Worm (Caenorhabditis elegans) whole organism, young adult: ENCODE measurements around the gene str-9.

Source experiments
- F10E7.11 ChIP-seq: sonication (generic microtip); optimal IDR thresholded peaks from 2 replicates; lab custom pipeline; 2017; ENCODE audit warnings: mild to moderate bottlenecking, missing genetic modification characterization, moderate library complexity, missing compliant biosample characterization
- F23B12.7 ChIP-seq: sonication (generic microtip); optimal IDR thresholded peaks from 2 replicates; lab custom pipeline; 2017; ENCODE audit warnings: missing genetic modification characterization, mild to moderate bottlenecking, missing compliant biosample characterization, antibody characterized with exemption, moderate library complexity; ENCODE audit not compliant: insufficient read depth
- F33H1.4 ChIP-seq: fragments of 200-800 bp; sonication (Bioruptor generic); IDR thresholded peaks from 2 replicates; pipeline ENCODE4 v1.3.6; 2022; ENCODE audit warnings: missing genetic modification reagents, missing genetic modification characterization, missing compliant biosample characterization
- F49E8.2 ChIP-seq: sonication (generic microtip); optimal IDR thresholded peaks from 3 replicates; lab custom pipeline; 2017; ENCODE audit warnings: missing genetic modification characterization, mild to moderate bottlenecking, missing compliant biosample characterization, antibody characterized with exemption, moderate library complexity; ENCODE audit not compliant: insufficient read depth
- F52B5.7 ChIP-seq: sonication (generic microtip); optimal IDR thresholded peaks from 2 replicates; lab custom pipeline; 2016; ENCODE audit warnings: mild to moderate bottlenecking, missing genetic modification characterization, missing compliant biosample characterization
- F57C9.4 ChIP-seq: sonication (generic microtip); optimal IDR thresholded peaks from 2 replicates; lab custom pipeline; 2017; ENCODE audit warnings: mild to moderate bottlenecking, missing genetic modification characterization, missing compliant biosample characterization
- K12H6.12 ChIP-seq: fragments of 200-800 bp; sonication (Bioruptor generic); optimal IDR thresholded peaks from 2 replicates; lab custom pipeline; 2018; ENCODE audit warnings: mild to moderate bottlenecking, missing genetic modification characterization, missing compliant biosample characterization
- Y79H2A.3 ChIP-seq: fragments of 200-800 bp; sonication (Bioruptor generic); conservative IDR thresholded peaks from 2 replicates; pipeline ENCODE4 v1.3.6; 2022; ENCODE audit warnings: missing genetic modification reagents, missing genetic modification characterization, missing compliant biosample characterization
- akir-1 ChIP-seq: fragments of 200-800 bp; sonication (Bioruptor generic); optimal IDR thresholded peaks from 2 replicates; lab custom pipeline; 2018; ENCODE audit warnings: mild to moderate bottlenecking, missing genetic modification characterization, moderate library complexity, missing compliant biosample characterization
- aptf-2 ChIP-seq: fragments of 200-800 bp; sonication (Bioruptor generic); conservative IDR thresholded peaks from 2 replicates; pipeline ENCODE4 v1.3.6; 2022; ENCODE audit warnings: missing genetic modification reagents, missing genetic modification characterization, missing compliant biosample characterization
- athp-1 ChIP-seq: sonication (generic microtip); optimal IDR thresholded peaks from 2 replicates; lab custom pipeline; 2017; ENCODE audit warnings: mild to moderate bottlenecking, missing genetic modification characterization, missing compliant biosample characterization
- attf-3 ChIP-seq: fragments of 200-800 bp; sonication (Bioruptor generic); conservative IDR thresholded peaks from 2 replicates; pipeline ENCODE4 v1.3.6; 2022; ENCODE audit warnings: missing genetic modification reagents, missing genetic modification characterization, missing compliant biosample characterization
- cebp-1 ChIP-seq, 2 experiments: fragments of 200-800 bp in 1 of 2; sonication (Bioruptor generic) in 1 of 2; sonication (generic microtip) in 1 of 2; IDR thresholded peaks in 1 of 2; optimal IDR thresholded peaks in 1 of 2; 2 replicates each; pipeline versions ENCODE4 v1.3.6 to Lab custom; 2017 to 2022; ENCODE audit warnings: missing compliant biosample characterization in 2 of 2, missing genetic modification characterization in 2 of 2, mild to moderate bottlenecking in 1 of 2, missing genetic modification reagents in 1 of 2, moderate library complexity in 1 of 2
- cebp-2 ChIP-seq: fragments of 200-800 bp; sonication (Bioruptor generic); IDR thresholded peaks from 2 replicates; pipeline ENCODE4 v1.3.6; 2022; ENCODE audit warnings: missing genetic modification characterization, missing compliant biosample characterization
- ceh-27 ChIP-seq: fragments of 200-800 bp; sonication (Bioruptor generic); optimal IDR thresholded peaks from 2 replicates; lab custom pipeline; 2018; ENCODE audit warnings: mild to moderate bottlenecking, missing genetic modification characterization, moderate library complexity, missing compliant biosample characterization
- ceh-91 ChIP-seq: fragments of 200-800 bp; sonication (Bioruptor generic); IDR thresholded peaks from 2 replicates; pipeline ENCODE4 v1.3.6; 2022; ENCODE audit warnings: missing genetic modification reagents, missing genetic modification characterization, missing compliant biosample characterization
- die-1 ChIP-seq: sonication (generic microtip); optimal IDR thresholded peaks from 2 replicates; lab custom pipeline; 2016; ENCODE audit warnings: missing genotype, mild to moderate bottlenecking, missing genetic modification characterization, missing compliant biosample characterization
- dpl-1 ChIP-seq: fragments of 150-350 bp; optimal IDR thresholded peaks from 2 replicates; lab custom pipeline; 2014; ENCODE audit warnings: missing biosample characterization, missing genetic modification reagents, missing genetic modification characterization
- ekl-4 ChIP-seq: fragments of 200-800 bp; sonication (Bioruptor generic); IDR thresholded peaks from 2 replicates; pipeline ENCODE4 v1.3.6; 2022; ENCODE audit warnings: missing genetic modification reagents, missing genetic modification characterization, missing compliant biosample characterization
- him-1 ChIP-seq: sonication (generic microtip); optimal IDR thresholded peaks from 2 replicates; lab custom pipeline; 2016; ENCODE audit warnings: missing genotype, missing genetic modification reagents, missing genetic modification characterization, missing compliant biosample characterization
- nfya-2 ChIP-seq: fragments of 200-800 bp; sonication (Bioruptor generic); IDR thresholded peaks from 2 replicates; pipeline ENCODE4 v1.3.6; 2022; ENCODE audit warnings: missing genetic modification reagents, missing genetic modification characterization, missing compliant biosample characterization
- nhr-120 ChIP-seq: fragments of 200-800 bp; sonication (Bioruptor generic); IDR thresholded peaks from 2 replicates; pipeline ENCODE4 v1.3.6; 2022; ENCODE audit warnings: missing genetic modification characterization, missing compliant biosample characterization
- pbrm-1 ChIP-seq: fragments of 200-800 bp; sonication (Bioruptor generic); IDR thresholded peaks from 2 replicates; pipeline ENCODE4 v1.3.6; 2022; ENCODE audit warnings: missing genetic modification reagents, missing genetic modification characterization, missing compliant biosample characterization
- repo-1 ChIP-seq: sonication (generic microtip); optimal IDR thresholded peaks from 2 replicates; lab custom pipeline; 2017; ENCODE audit warnings: mild to moderate bottlenecking, missing genetic modification characterization, missing compliant biosample characterization
- snpc-1.3 ChIP-seq: sonication (generic microtip); optimal IDR thresholded peaks from 2 replicates; lab custom pipeline; 2017; ENCODE audit warnings: missing genetic modification characterization, mild to moderate bottlenecking, missing compliant biosample characterization, antibody characterized with exemption, moderate library complexity, missing genotype, missing genetic modification reagents; ENCODE audit not compliant: insufficient read depth
- snpc-3.4 ChIP-seq: sonication (generic microtip); optimal IDR thresholded peaks from 2 replicates; lab custom pipeline; 2017; ENCODE audit warnings: missing genetic modification characterization, mild to moderate bottlenecking, missing compliant biosample characterization, antibody characterized with exemption, moderate library complexity, missing genotype, missing genetic modification reagents
- sptf-2 ChIP-seq: fragments of 200-800 bp; sonication (Bioruptor generic); optimal IDR thresholded peaks from 2 replicates; lab custom pipeline; 2018; ENCODE audit warnings: mild to moderate bottlenecking, missing genetic modification characterization, missing compliant biosample characterization
- tbx-9 ChIP-seq: sonication (generic microtip); optimal IDR thresholded peaks from 2 replicates; lab custom pipeline; 2016; ENCODE audit warnings: borderline replicate concordance, missing genetic modification characterization, inconsistent platforms, missing compliant biosample characterization
- tlf-1 ChIP-seq: fragments of 200-800 bp; sonication (Bioruptor generic); optimal IDR thresholded peaks from 2 replicates; lab custom pipeline; 2018; ENCODE audit warnings: mild to moderate bottlenecking, missing genetic modification characterization, missing compliant biosample characterization
- ztf-25 ChIP-seq: fragments of 200-800 bp; sonication (Bioruptor generic); IDR thresholded peaks from 2 replicates; pipeline ENCODE4 v1.3.6; 2022; ENCODE audit warnings: missing genetic modification reagents, missing genetic modification characterization, missing compliant biosample characterization
- ztf-26 ChIP-seq: sonication (generic microtip); optimal IDR thresholded peaks from 2 replicates; lab custom pipeline; 2017; ENCODE audit warnings: missing genetic modification characterization, missing compliant biosample characterization

str-9 gene

ce11 chrV:15712385-15712784, 46.2 kb upstream of the str-9 start:
- TF ChIP-seq die-1 (no peak), athp-1 (tag; lab: Kevin White, UChicago) (no peak), snpc-3.4 (tag; lab: Kevin White, UChicago) (no peak), ekl-4 (GFP tag; lab: Robert Waterston, UW) (no peak), cebp-1 (GFP tag; IDR thresholded peaks at IDR 0.05; lab: Robert Waterston, UW) (no peak), cebp-1 (tag; optimal IDR thresholded peaks at IDR 0.05; lab: Kevin White, UChicago) (no peak), ceh-91 (GFP tag; lab: Robert Waterston, UW) (no peak), attf-3 (GFP tag; lab: Robert Waterston, UW) (no peak)

DNA sequence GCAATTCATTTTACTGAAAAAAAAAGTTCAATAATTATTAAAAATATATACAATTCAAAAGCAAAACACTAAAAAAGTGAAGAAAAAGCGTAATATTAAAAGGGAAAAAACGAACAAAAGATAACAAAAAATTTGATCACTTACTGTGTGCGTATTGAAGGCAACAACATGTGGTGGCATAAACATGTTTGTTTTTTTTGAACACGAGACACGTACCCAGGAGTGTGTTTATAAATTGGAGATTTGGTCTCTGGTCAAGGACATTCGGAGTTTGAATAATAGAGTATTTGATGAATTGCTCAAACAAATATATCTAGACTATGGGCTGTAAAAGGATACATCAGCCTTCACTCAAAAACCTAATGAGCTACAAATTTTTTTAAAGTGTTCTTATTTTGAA, 42.9 kb upstream of the str-9 start:
- TF ChIP-seq F33H1.4 (GFP tag; lab: Robert Waterston, UW) (no peak), athp-1 (tag; lab: Kevin White, UChicago) (no peak), F49E8.2 (tag; lab: Kevin White, UChicago) (no peak), snpc-3.4 (tag; lab: Kevin White, UChicago) (no peak), dpl-1 (GFP tag; lab: Kevin White, UChicago) (no peak), pbrm-1 (no peak), Y79H2A.3 (no peak), aptf-2 (GFP tag; lab: Robert Waterston, UW) (no peak), ztf-25 (GFP tag; lab: Robert Waterston, UW) (no peak), K12H6.12 (tag; lab: Kevin White, UChicago) (no peak), F52B5.7 (no peak), him-1 (tag; lab: Kevin White, UChicago) (no peak), nhr-120 (GFP tag; lab: Robert Waterston, UW) (no peak), tlf-1 (GFP tag; lab: Kevin White, UChicago) (no peak), cebp-2 (GFP tag; lab: Robert Waterston, UW) (no peak), nfya-2 (GFP tag; lab: Robert Waterston, UW) (no peak), ceh-27 (GFP tag; lab: Kevin White, UChicago) (no peak)

DNA sequence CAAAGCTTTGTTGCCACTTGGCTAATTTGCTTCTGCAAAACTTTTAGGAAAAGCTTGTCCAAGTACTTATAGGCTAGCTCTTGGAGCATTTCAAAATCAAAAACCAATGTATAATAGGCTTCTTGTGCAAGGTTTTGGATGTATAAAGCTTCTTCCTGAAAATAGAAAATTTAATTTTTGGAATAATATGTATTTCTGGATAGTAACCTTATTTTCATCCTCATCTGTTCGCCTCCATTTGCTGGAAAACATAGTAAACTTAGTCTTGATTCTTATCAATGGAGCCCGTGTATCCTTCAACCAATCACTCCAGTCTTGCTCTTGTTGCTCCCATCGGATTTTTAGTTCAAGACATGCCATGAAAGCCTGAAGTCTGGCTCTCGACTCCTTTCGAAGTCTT, 41.9 kb upstream of the str-9 start, which contains the start of gene Y6E2A.4:
Y6E2A.4 (minus strand) TSS at position 101 of the 400 bp plus-strand sequence.
- no peak for TF ChIP-seq snpc-1.3

- TF ChIP-seq F23B12.7 (tag; lab: Kevin White, UChicago): no peak
- no peak for TF ChIP-seq repo-1 (tag; lab: Kevin White, UChicago)
- TF ChIP-seq akir-1 (GFP tag; lab: Kevin White, UChicago): no peak
- TF ChIP-seq F10E7.11 (tag; lab: Kevin White, UChicago): no peak
- no peak for TF ChIP-seq ekl-4 (GFP tag; lab: Robert Waterston, UW)
- TF ChIP-seq tbx-9 (tag; lab: Kevin White, UChicago): no peak
- TF ChIP-seq sptf-2 (GFP tag; lab: Kevin White, UChicago): no peak
- TF ChIP-seq cebp-1 (GFP tag; IDR thresholded peaks at IDR 0.05; lab: Robert Waterston, UW): no peak
- TF ChIP-seq cebp-1 (tag; optimal IDR thresholded peaks at IDR 0.05; lab: Kevin White, UChicago): no peak
- TF ChIP-seq F57C9.4 (tag; lab: Kevin White, UChicago): no peak
- TF ChIP-seq ztf-26: no peak
- no peak for TF ChIP-seq ceh-27 (GFP tag; lab: Kevin White, UChicago)
- no peak for TF ChIP-seq cebp-2 (GFP tag; lab: Robert Waterston, UW)
Measured at ce11 chrV:15718562-15718961, 40.0 kb upstream of the str-9 start, which contains the start of gene Y6E2A.5. TSS of gene Y6E2A.5 (minus strand) at chrV:15718662.
